Worm (Caenorhabditis elegans) whole organism, L4 larva: ENCODE data around the gene F54F7.9.

Experiments
- F49E8.2 ChIP-seq: sonication (generic microtip); optimal IDR thresholded peaks from 2 replicates; lab custom pipeline; 2016; ENCODE audit warnings: missing compliant biosample characterization, mild to moderate bottlenecking, missing genetic modification characterization, borderline replicate concordance
- R02D3.7 ChIP-seq: fragments of 150-350 bp; sonication (generic microtip); optimal IDR thresholded peaks from 3 replicates; lab custom pipeline; 2014; ENCODE audit warnings: missing biosample characterization, missing genetic modification characterization
- hif-1 ChIP-seq, 2 experiments: sonication (generic microtip); optimal IDR thresholded peaks; 2 replicates each; lab custom pipeline; 2016 to 2017; ENCODE audit warnings: missing compliant biosample characterization in 2 of 2, missing genetic modification characterization in 2 of 2, missing genetic modification reagents in 2 of 2, missing genotype in 2 of 2, mild to moderate bottlenecking in 1 of 2
- madf-9 ChIP-seq: fragments of 200-800 bp; sonication (Bioruptor generic); conservative IDR thresholded peaks from 2 replicates; pipeline ENCODE4 v1.3.6; 2022; ENCODE audit warnings: missing genetic modification reagents, missing genetic modification characterization, missing compliant biosample characterization
- unc-62 ChIP-seq, 3 experiments: fragments of 150-350 bp in 1 of 3; sonication (generic microtip); optimal IDR thresholded peaks in 2 of 3; peaks in 1 of 3; 1 replicate in 1 of 3; 2 replicates in 2 of 3; lab custom pipeline; 2014 to 2017; ENCODE audit warnings: missing biosample characterization in 3 of 3, missing genetic modification characterization in 3 of 3, missing genetic modification reagents in 3 of 3, missing genotype in 1 of 3

DNA sequence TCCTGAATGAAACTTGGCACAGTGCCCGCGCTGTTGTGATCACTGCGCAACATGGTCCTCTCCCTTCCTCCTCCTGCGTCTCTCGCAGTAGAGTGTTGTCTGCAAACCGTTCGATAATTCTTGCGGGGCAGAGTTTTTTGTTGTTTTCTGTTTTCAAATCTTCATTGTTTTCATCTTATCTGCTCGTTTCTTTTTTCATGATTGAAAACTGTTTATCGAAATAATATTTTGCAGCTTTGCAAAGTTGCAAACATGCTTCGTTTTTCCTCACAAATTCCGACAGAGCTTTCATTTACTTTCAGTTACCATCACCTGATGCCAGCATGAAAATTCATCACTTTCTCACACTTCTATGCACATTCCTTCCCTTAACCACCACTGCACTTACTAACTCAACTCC, 8.7 kb upstream of the F54F7.9 start, which contains the start of gene mes-1:
- TF ChIP-seq R02D3.7 (tag; lab: Kevin White, UChicago): no peak
- no peak for TF ChIP-seq madf-9 (GFP tag; lab: Robert Waterston, UW)
- no peak for TF ChIP-seq unc-62 (GFP tag; optimal IDR thresholded peaks at IDR 0.05 in 1 of 2; lab: Kevin White, UChicago)
- no peak for TF ChIP-seq unc-62 (tag; optimal IDR thresholded peaks at IDR 0.05; lab: Kevin White, UChicago)
- no peak for TF ChIP-seq hif-1 (tag; optimal IDR thresholded peaks at IDR 0.05; lab: Kevin White, UChicago)
- TF ChIP-seq F49E8.2: no peak
